Worm (Caenorhabditis elegans) whole organism, early embryonic: ENCODE data around the gene F53B3.3.

Experiments
- B0310.2 ChIP-seq: sonication (generic microtip); optimal IDR thresholded peaks from 2 replicates; lab custom pipeline; 2016; ENCODE audit warnings: mild to moderate bottlenecking, missing genetic modification characterization, missing compliant biosample characterization
- F13C5.2 ChIP-seq: sonication (generic microtip); optimal IDR thresholded peaks from 2 replicates; lab custom pipeline; 2017; ENCODE audit warnings: mild to moderate bottlenecking, missing genetic modification characterization, inconsistent platforms, missing compliant biosample characterization
- aly-1 ChIP-seq: sonication (generic microtip); optimal IDR thresholded peaks from 2 replicates; lab custom pipeline; 2016; ENCODE audit warnings: missing genetic modification characterization, missing compliant biosample characterization
- ama-1 ChIP-seq: fragments of 150-350 bp; optimal IDR thresholded peaks from 2 replicates; lab custom pipeline; 2014
- ceh-13 ChIP-seq: fragments of 200-800 bp; sonication (Bioruptor generic); optimal IDR thresholded peaks from 2 replicates; lab custom pipeline; 2018; ENCODE audit warnings: mild to moderate bottlenecking, missing genetic modification characterization, missing compliant biosample characterization
- ceh-36 ChIP-seq: sonication (generic microtip); optimal IDR thresholded peaks from 2 replicates; lab custom pipeline; 2016; ENCODE audit warnings: missing genetic modification characterization, inconsistent platforms, missing compliant biosample characterization
- ets-7 ChIP-seq: sonication (generic microtip); optimal IDR thresholded peaks from 2 replicates; lab custom pipeline; 2016; ENCODE audit warnings: missing genotype, missing genetic modification characterization, missing compliant biosample characterization
- flt-1 ChIP-seq: fragments of 200-800 bp; sonication (Bioruptor generic); IDR thresholded peaks from 2 replicates; pipeline ENCODE4 v1.3.6; 2022; ENCODE audit warnings: missing genetic modification characterization, missing compliant biosample characterization
- hmbx-1 ChIP-seq: sonication (generic microtip); optimal IDR thresholded peaks from 2 replicates; lab custom pipeline; 2016; ENCODE audit warnings: mild to moderate bottlenecking, missing genetic modification characterization, missing compliant biosample characterization
- hmg-4 ChIP-seq: fragments of 200-800 bp; sonication (Bioruptor generic); optimal IDR thresholded peaks from 2 replicates; lab custom pipeline; 2018; ENCODE audit warnings: mild to moderate bottlenecking, missing genetic modification characterization, missing compliant biosample characterization
- hnd-1 ChIP-seq: sonication (generic microtip); optimal IDR thresholded peaks from 2 replicates; lab custom pipeline; 2016; ENCODE audit warnings: missing genetic modification characterization, missing compliant biosample characterization
- pes-1 ChIP-seq: fragments of 200-800 bp; sonication (Bioruptor generic); IDR thresholded peaks from 2 replicates; pipeline ENCODE4 v1.3.6; 2022; ENCODE audit warnings: missing genetic modification reagents, missing genetic modification characterization, missing compliant biosample characterization
- scrt-1 ChIP-seq: fragments of 200-800 bp; sonication (Bioruptor generic); IDR thresholded peaks from 2 replicates; pipeline ENCODE4 v1.3.6; 2022; ENCODE audit warnings: missing genetic modification characterization, missing compliant biosample characterization
- sea-1 ChIP-seq: fragments of 200-800 bp; sonication (Bioruptor generic); conservative IDR thresholded peaks from 2 replicates; pipeline ENCODE4 v1.3.6; 2022; ENCODE audit warnings: missing genetic modification characterization, missing compliant biosample characterization
- tbx-11 ChIP-seq: fragments of 200-800 bp; sonication (Bioruptor generic); IDR thresholded peaks from 2 replicates; pipeline ENCODE4 v1.3.6; 2022; ENCODE audit warnings: missing genetic modification characterization, missing compliant biosample characterization
- tbx-37 ChIP-seq: fragments of 200-800 bp; sonication (Bioruptor generic); conservative IDR thresholded peaks from 2 replicates; pipeline ENCODE4 v1.3.6; 2022; ENCODE audit warnings: missing genetic modification reagents, missing genetic modification characterization, missing compliant biosample characterization
- tra-4 ChIP-seq: sonication (generic microtip); optimal IDR thresholded peaks from 2 replicates; lab custom pipeline; 2017; ENCODE audit warnings: missing genetic modification characterization, missing compliant biosample characterization

Gene F53B3.3

ce11 chrX:2852388-2852908 is 18.5 kb downstream of the F53B3.3 start, which contains the start of gene kin-29:
TSS of gene kin-29 (minus strand) at chrX:2852438.
- TF ChIP-seq tbx-11 (no peak), tbx-37 (GFP tag; lab: Robert Waterston, UW) (no peak), ceh-13 (GFP tag; lab: Kevin White, UChicago) (no peak), hmbx-1 (tag; lab: Kevin White, UChicago) (no peak), ceh-36 (tag; lab: Kevin White, UChicago) (no peak), sea-1 (no peak), ama-1 (lab: Kevin White, UChicago) (no peak), scrt-1 (peak; percentile 38; the same call in 1 of the 2 replicates), flt-1 (GFP tag; lab: Robert Waterston, UW) (peak; percentile 3; the same call in 1 of the 2 replicates), pes-1 (GFP tag; lab: Robert Waterston, UW) (no peak), ets-7 (tag; lab: Kevin White, UChicago) (no peak), hmg-4 (peak; percentile 94), hnd-1 (peak; percentile 12), aly-1 (tag; lab: Kevin White, UChicago) (peak; percentile 85), tra-4 (tag; lab: Kevin White, UChicago) (peak; percentile 50), B0310.2 (tag; lab: Kevin White, UChicago) (no peak), F13C5.2 (tag; lab: Kevin White, UChicago) (peak; percentile 82)

- TF ChIP-seq tra-4 (tag; lab: Kevin White, UChicago) (no peak), ama-1 (lab: Kevin White, UChicago) (no peak), ets-7 (tag; lab: Kevin White, UChicago) (no peak), F13C5.2 (tag; lab: Kevin White, UChicago) (no peak), scrt-1 (no peak), hmbx-1 (tag; lab: Kevin White, UChicago) (no peak), hmg-4 (no peak), aly-1 (tag; lab: Kevin White, UChicago) (no peak), B0310.2 (tag; lab: Kevin White, UChicago) (no peak), hnd-1 (no peak), sea-1 (no peak)
These were observed 27.4 kb downstream of the F53B3.3 start for ce11 chrX:2843508-2843907.

ce11 chrX:2841754-2842153 is 29.2 kb downstream of the F53B3.3 start:
- TF ChIP-seq ceh-36 (tag; lab: Kevin White, UChicago) (no peak), ets-7 (tag; lab: Kevin White, UChicago) (no peak), ama-1 (lab: Kevin White, UChicago) (no peak), flt-1 (GFP tag; lab: Robert Waterston, UW) (no peak), tbx-11 (no peak), scrt-1 (no peak), pes-1 (GFP tag; lab: Robert Waterston, UW) (no peak), tra-4 (tag; lab: Kevin White, UChicago) (no peak), B0310.2 (tag; lab: Kevin White, UChicago) (no peak), hmg-4 (no peak), aly-1 (tag; lab: Kevin White, UChicago) (no peak)

ce11 chrX:2840287-2840686 is 30.6 kb downstream of the F53B3.3 start, which contains the start of gene Y71H10B.1:
TSS of gene Y71H10B.1 (minus strand) at chrX:2840292.
- TF ChIP-seq pes-1 (GFP tag; lab: Robert Waterston, UW) = no peak
- TF ChIP-seq hmbx-1 (tag; lab: Kevin White, UChicago) = no peak
- no peak for TF ChIP-seq tra-4 (tag; lab: Kevin White, UChicago)
- no peak for TF ChIP-seq ama-1 (lab: Kevin White, UChicago)
- no peak for TF ChIP-seq aly-1 (tag; lab: Kevin White, UChicago)
- no peak for TF ChIP-seq ets-7 (tag; lab: Kevin White, UChicago)
- TF ChIP-seq flt-1 (GFP tag; lab: Robert Waterston, UW) = no peak
- TF ChIP-seq tbx-11 = no peak
- TF ChIP-seq F13C5.2 (tag; lab: Kevin White, UChicago) = no peak
- TF ChIP-seq ceh-13 (GFP tag; lab: Kevin White, UChicago) = no peak
- TF ChIP-seq sea-1 = no peak
- no peak for TF ChIP-seq hmg-4
- no peak for TF ChIP-seq scrt-1
- no peak for TF ChIP-seq tbx-37 (GFP tag; lab: Robert Waterston, UW)
- no peak for TF ChIP-seq ceh-36 (tag; lab: Kevin White, UChicago)
- no peak for TF ChIP-seq B0310.2 (tag; lab: Kevin White, UChicago)
- no peak for TF ChIP-seq hnd-1

- no peak for TF ChIP-seq pes-1 (GFP tag; lab: Robert Waterston, UW)
- no peak for TF ChIP-seq tbx-37 (GFP tag; lab: Robert Waterston, UW)
- no peak for TF ChIP-seq hmbx-1 (tag; lab: Kevin White, UChicago)
- no peak for TF ChIP-seq sea-1
- no peak for TF ChIP-seq aly-1 (tag; lab: Kevin White, UChicago)
- TF ChIP-seq ama-1 (lab: Kevin White, UChicago) = no peak
- no peak for TF ChIP-seq hnd-1
- TF ChIP-seq ets-7 (tag; lab: Kevin White, UChicago) = no peak
These were observed 32.3 kb downstream of the F53B3.3 start for ce11 chrX:2838619-2839018.

- no peak for TF ChIP-seq B0310.2 (tag; lab: Kevin White, UChicago)
- no peak for TF ChIP-seq hmg-4
- TF ChIP-seq ceh-13 (GFP tag; lab: Kevin White, UChicago) = no peak
- TF ChIP-seq tra-4 (tag; lab: Kevin White, UChicago) = no peak
- TF ChIP-seq sea-1 = no peak
- TF ChIP-seq ceh-36 (tag; lab: Kevin White, UChicago) = no peak
- TF ChIP-seq ama-1 (lab: Kevin White, UChicago) = no peak
- no peak for TF ChIP-seq pes-1 (GFP tag; lab: Robert Waterston, UW)
- no peak for TF ChIP-seq flt-1 (GFP tag; lab: Robert Waterston, UW)
- TF ChIP-seq tbx-37 (GFP tag; lab: Robert Waterston, UW) = no peak
- no peak for TF ChIP-seq F13C5.2 (tag; lab: Kevin White, UChicago)
These were observed 33.5 kb downstream of the F53B3.3 start for ce11 chrX:2837477-2837876.

ce11 chrX:2836770-2837169 is 34.2 kb downstream of the F53B3.3 start:
- no peak for TF ChIP-seq hmbx-1 (tag; lab: Kevin White, UChicago)
- no peak for TF ChIP-seq B0310.2 (tag; lab: Kevin White, UChicago)
- no peak for TF ChIP-seq tra-4 (tag; lab: Kevin White, UChicago)
- TF ChIP-seq ceh-36 (tag; lab: Kevin White, UChicago) = no peak
- no peak for TF ChIP-seq sea-1
- TF ChIP-seq aly-1 (tag; lab: Kevin White, UChicago) = no peak
- TF ChIP-seq F13C5.2 (tag; lab: Kevin White, UChicago) = no peak
- TF ChIP-seq hnd-1 = no peak
- TF ChIP-seq ama-1 (lab: Kevin White, UChicago) = no peak
- no peak for TF ChIP-seq hmg-4
- no peak for TF ChIP-seq ceh-13 (GFP tag; lab: Kevin White, UChicago)
- TF ChIP-seq tbx-11 = no peak
- no peak for TF ChIP-seq scrt-1
- TF ChIP-seq tbx-37 (GFP tag; lab: Robert Waterston, UW) = no peak
- no peak for TF ChIP-seq ets-7 (tag; lab: Kevin White, UChicago)
- TF ChIP-seq flt-1 (GFP tag; lab: Robert Waterston, UW) = no peak
- no peak for TF ChIP-seq pes-1 (GFP tag; lab: Robert Waterston, UW)
